Worm (Caenorhabditis elegans): ENCODE results near the gene C41H7.2.

C41H7.2 gene

ce11 chrII:3036344-3036743 lies 21.7 kb downstream of the C41H7.2 start:
- TF ChIP-seq tra-1 (GFP tag; IDR thresholded peaks at IDR 0.05) (0 out of 2 replicates have a peak, but pooled peaks have one; percentile 16), Y5F2A.4 (GFP tag; optimal IDR thresholded peaks at IDR 0.05) (no peak), daf-19 (GFP tag; conservative IDR thresholded peaks at IDR 0.05) (no peak), ZK337.2 (GFP tag; IDR thresholded peaks at IDR 0.05) (0 out of 2 replicates have a peak, but pooled peaks have one; percentile 10), rbr-2 (tag; optimal IDR thresholded peaks at IDR 0.05) (no peak), cey-2 (tag; optimal IDR thresholded peaks at IDR 0.05; ENCODE audit: borderline replicate concordance, insufficient read depth) (no peak), aha-1 (tag) (peak; percentile 81), ceh-20 (GFP tag; IDR thresholded peaks at IDR 0.05) (peak; percentile 23; the same call in 1 of the 2 replicates), mep-1 (tag; optimal IDR thresholded peaks at IDR 0.05) (no peak), R02D3.7 (tag; optimal IDR thresholded peaks at IDR 0.05) (no peak), aly-2 (tag; optimal IDR thresholded peaks at IDR 0.05) (no peak), lin-38 (GFP tag; IDR thresholded peaks at IDR 0.05) (peak; percentile 45), nhr-6 (tag; optimal IDR thresholded peaks at IDR 0.05) (no peak), zip-2 (tag; optimal IDR thresholded peaks at IDR 0.05) (no peak), arid-1 (GFP tag; conservative IDR thresholded peaks at IDR 0.05) (no peak), ctbp-1 (GFP tag; IDR thresholded peaks at IDR 0.05) (no peak), ceh-44 (GFP tag; IDR thresholded peaks at IDR 0.05) (no peak), dpl-1 (GFP tag; optimal IDR thresholded peaks at IDR 0.05) (no peak), ces-1 (GFP tag; optimal IDR thresholded peaks at IDR 0.05) (no peak), ceh-28 (tag; optimal IDR thresholded peaks at IDR 0.05) (no peak)

ce11 chrII:3038453-3038909 lies 23.9 kb downstream of the C41H7.2 start, which contains the start of the genes B0454.26 and B0454.5:
TSS of gene B0454.26 (minus strand) at chrII:3038553.
TSS of gene B0454.5 (plus strand) at chrII:3038859.
- TF ChIP-seq nhr-48 (tag; optimal IDR thresholded peaks at IDR 0.05), result no peak
- no peak for TF ChIP-seq jun-1 (tag; optimal IDR thresholded peaks at IDR 0.05)
- TF ChIP-seq tra-1 (GFP tag; IDR thresholded peaks at IDR 0.05), result no peak
- no peak for TF ChIP-seq arid-1 (GFP tag; conservative IDR thresholded peaks at IDR 0.05)
- TF ChIP-seq nhr-41 (GFP tag; IDR thresholded peaks at IDR 0.05), result no peak
- no peak for TF ChIP-seq Y75B8A.6 (GFP tag; IDR thresholded peaks at IDR 0.05)

- no peak for TF ChIP-seq dmd-8 (GFP tag; IDR thresholded peaks at IDR 0.05)
- no peak for TF ChIP-seq unc-130 (GFP tag; optimal IDR thresholded peaks at IDR 0.05)
- no peak for TF ChIP-seq lin-13 (GFP tag; optimal IDR thresholded peaks at IDR 0.05)
- TF ChIP-seq sdz-12 (GFP tag; optimal IDR thresholded peaks at IDR 0.05), result no peak
- TF ChIP-seq madf-5 (GFP tag; IDR thresholded peaks at IDR 0.05), result no peak
- no peak for TF ChIP-seq mes-2 (tag; optimal IDR thresholded peaks at IDR 0.05; ENCODE audit: poor library complexity, severe bottlenecking)
- TF ChIP-seq ZK546.5 (tag; optimal IDR thresholded peaks at IDR 0.05), result no peak
- no peak for TF ChIP-seq daf-12 (tag; optimal IDR thresholded peaks at IDR 0.05)
- TF ChIP-seq nhr-48 (tag; optimal IDR thresholded peaks at IDR 0.05), result no peak
- TF ChIP-seq dpl-1 (GFP tag; optimal IDR thresholded peaks at IDR 0.05), result no peak
- no peak for TF ChIP-seq madf-9 (GFP tag; conservative IDR thresholded peaks at IDR 0.05)
- TF ChIP-seq mdt-29 (GFP tag; IDR thresholded peaks at IDR 0.05), result no peak
- no peak for TF ChIP-seq lin-15B (tag; optimal IDR thresholded peaks at IDR 0.05)
- no peak for TF ChIP-seq nhr-102 (tag; optimal IDR thresholded peaks at IDR 0.05)
- TF ChIP-seq ceh-62 (tag; optimal IDR thresholded peaks at IDR 0.05), result no peak
- no peak for TF ChIP-seq zfp-2 (tag; optimal IDR thresholded peaks at IDR 0.05)
- no peak for TF ChIP-seq zip-11 (GFP tag; IDR thresholded peaks at IDR 0.05)
- TF ChIP-seq spr-1 (tag; optimal IDR thresholded peaks at IDR 0.05), result no peak
- TF ChIP-seq ztf-7 (tag; optimal IDR thresholded peaks at IDR 0.05), result no peak
- TF ChIP-seq ces-1 (GFP tag; optimal IDR thresholded peaks at IDR 0.05), result no peak
Observed at ce11 chrII:3043358-3043757, 28.7 kb downstream of the C41H7.2 start, which contains the start of gene B0454.8. TSS of gene B0454.8 (minus strand) at chrII:3043458.

All from whole organism, L4 larva.